Fruit fly (Drosophila melanogaster) whole organism, embryonic: ENCODE data around the gene CG5235.

Experiments
- Bdp1 ChIP-seq: fragments of 200-800 bp; sonication (Bioruptor generic); optimal IDR thresholded peaks from 3 replicates; lab custom pipeline; 2016; ENCODE audit warnings: missing biosample characterization, missing genetic modification characterization
- Blimp-1 ChIP-seq: fragments of 200-800 bp; sonication (Bioruptor generic); optimal IDR thresholded peaks from 3 replicates; lab custom pipeline; 2018; ENCODE audit warnings: missing biosample characterization, missing genetic modification characterization, mild to moderate bottlenecking, moderate library complexity, missing genetic modification reagents
- CG11560 ChIP-seq: fragments of 200-800 bp; sonication (Bioruptor generic); IDR thresholded peaks from 3 replicates; pipeline ENCODE4 v1.3.6; 2022; ENCODE audit warnings: missing biosample characterization, missing genetic modification characterization
- CG12104 ChIP-seq: fragments of 200-800 bp; sonication (Bioruptor generic); optimal IDR thresholded peaks from 3 replicates; lab custom pipeline; 2016; ENCODE audit warnings: missing biosample characterization, missing genetic modification characterization
- CG12391 ChIP-seq: fragments of 200-800 bp; sonication (Bioruptor generic); optimal IDR thresholded peaks from 3 replicates; lab custom pipeline; 2018; ENCODE audit warnings: missing biosample characterization, mild to moderate bottlenecking, missing genetic modification characterization, moderate library complexity
- CG12659 ChIP-seq: fragments of 200-800 bp; sonication (Bioruptor generic); optimal IDR thresholded peaks from 3 replicates; lab custom pipeline; 2017; ENCODE audit warnings: mild to moderate bottlenecking, missing biosample characterization, missing genetic modification reagents, missing genetic modification characterization
- CG15514 ChIP-seq: fragments of 200-800 bp; sonication (Bioruptor generic); optimal IDR thresholded peaks from 3 replicates; lab custom pipeline; 2017; ENCODE audit warnings: missing biosample characterization, missing genetic modification characterization, mild to moderate bottlenecking, moderate library complexity, missing genetic modification reagents
- CG30431 ChIP-seq: fragments of 200-800 bp; sonication (Bioruptor generic); optimal IDR thresholded peaks from 2 replicates; lab custom pipeline; 2017; ENCODE audit warnings: missing biosample characterization, missing genetic modification characterization
- CG3995 ChIP-seq: fragments of 200-800 bp; sonication (Bioruptor generic); optimal IDR thresholded peaks from 3 replicates; lab custom pipeline; 2016; ENCODE audit warnings: missing biosample characterization, missing genetic modification characterization
- CG5180 ChIP-seq: fragments of 200-800 bp; sonication (Bioruptor generic); optimal IDR thresholded peaks from 3 replicates; lab custom pipeline; 2017; ENCODE audit warnings: missing biosample characterization, missing genetic modification characterization, mild to moderate bottlenecking, moderate library complexity, missing genetic modification reagents
- CG6683 ChIP-seq: fragments of 200-800 bp; sonication (Bioruptor generic); optimal IDR thresholded peaks from 2 replicates; lab custom pipeline; 2017; ENCODE audit warnings: missing biosample characterization, mild to moderate bottlenecking, missing genetic modification characterization, missing genetic modification reagents
- CG8478 ChIP-seq: fragments of >200 bp; optimal IDR thresholded peaks from 2 replicates; lab custom pipeline; 2018
- CG9215 ChIP-seq: fragments of 200-800 bp; sonication (Bioruptor generic); IDR thresholded peaks from 2 replicates; pipeline ENCODE4 v1.3.6; 2022; ENCODE audit warnings: missing biosample characterization, missing genetic modification characterization
- CrebB ChIP-seq: fragments of 200-800 bp; sonication (Bioruptor generic); optimal IDR thresholded peaks from 3 replicates; lab custom pipeline; 2018; ENCODE audit warnings: missing biosample characterization, mild to moderate bottlenecking, missing genetic modification characterization
- ERR ChIP-seq: fragments of 200-800 bp; sonication (Bioruptor generic); optimal IDR thresholded peaks from 2 replicates; lab custom pipeline; 2016; ENCODE audit warnings: missing biosample characterization, missing genetic modification characterization
- Eip74EF ChIP-seq, 2 experiments: fragments of 200-800 bp in 1 of 2; fragments of >200 bp in 1 of 2; sonication (Bioruptor generic) in 1 of 2; optimal IDR thresholded peaks; 2 replicates each; lab custom pipeline; 2017 to 2019; ENCODE audit warnings: missing biosample characterization in 2 of 2, missing genetic modification characterization in 2 of 2, mild to moderate bottlenecking in 1 of 2, moderate library complexity in 1 of 2
- HHEX ChIP-seq: fragments of 200-800 bp; sonication (Bioruptor generic); optimal IDR thresholded peaks from 3 replicates; lab custom pipeline; 2017; ENCODE audit warnings: missing biosample characterization, mild to moderate bottlenecking, missing genetic modification characterization, missing genetic modification reagents
- Hmr ChIP-seq: fragments of 200-800 bp; sonication (Bioruptor generic); optimal IDR thresholded peaks from 3 replicates; lab custom pipeline; 2017; ENCODE audit warnings: mild to moderate bottlenecking, missing biosample characterization, missing genetic modification reagents, missing genetic modification characterization
- Hr3 ChIP-seq: fragments of 200-800 bp; sonication (Bioruptor generic); optimal IDR thresholded peaks from 3 replicates; lab custom pipeline; 2016; ENCODE audit warnings: missing biosample characterization, missing genetic modification characterization
- Hr39 ChIP-seq: fragments of >200 bp; optimal IDR thresholded peaks from 2 replicates; lab custom pipeline; 2017
- Kr ChIP-seq: fragments of 200-800 bp; sonication (Bioruptor generic); optimal IDR thresholded peaks from 2 replicates; lab custom pipeline; 2017; ENCODE audit warnings: missing biosample characterization, mild to moderate bottlenecking, missing genetic modification characterization
- Lhr ChIP-seq: fragments of 200-800 bp; sonication (Bioruptor generic); optimal IDR thresholded peaks from 3 replicates; lab custom pipeline; 2017; ENCODE audit warnings: mild to moderate bottlenecking, missing biosample characterization, missing genetic modification reagents, missing genetic modification characterization
- MESR4 ChIP-seq: fragments of 200-800 bp; sonication (Bioruptor generic); optimal IDR thresholded peaks from 2 replicates; lab custom pipeline; 2018; ENCODE audit warnings: missing biosample characterization, mild to moderate bottlenecking, missing genetic modification characterization, moderate library complexity
- Mes4 ChIP-seq: fragments of 200-800 bp; sonication (Bioruptor generic); optimal IDR thresholded peaks from 2 replicates; lab custom pipeline; 2016; ENCODE audit warnings: missing biosample characterization, missing genetic modification characterization
- NFAT ChIP-seq: fragments of 200-800 bp; sonication (Bioruptor generic); IDR thresholded peaks from 2 replicates; pipeline ENCODE4 v1.3.6; 2022; ENCODE audit warnings: missing biosample characterization, missing genetic modification characterization
- Ptx1 ChIP-seq: fragments of 200-800 bp; sonication (Bioruptor generic); IDR thresholded peaks from 2 replicates; pipeline ENCODE4 v1.3.6; 2022; ENCODE audit warnings: missing biosample characterization, missing genetic modification characterization
- Sin3A ChIP-seq: fragments of >200 bp; optimal IDR thresholded peaks from 2 replicates; lab custom pipeline; 2018
- Sry-δ ChIP-seq: fragments of 200-800 bp; sonication (Bioruptor generic); optimal IDR thresholded peaks from 2 replicates; lab custom pipeline; 2016; ENCODE audit warnings: missing biosample characterization, missing genetic modification characterization
- Usf ChIP-seq: fragments of 200-800 bp; sonication (Bioruptor generic); optimal IDR thresholded peaks from 2 replicates; lab custom pipeline; 2017; ENCODE audit warnings: missing genotype, missing biosample characterization, missing genetic modification characterization
- Xbp1 ChIP-seq: fragments of 200-800 bp; sonication (Bioruptor generic); optimal IDR thresholded peaks from 3 replicates; lab custom pipeline; 2016; ENCODE audit warnings: missing biosample characterization, mild to moderate bottlenecking, missing genetic modification characterization
- Xrp1 ChIP-seq: fragments of 200-800 bp; sonication (Bioruptor generic); IDR thresholded peaks from 2 replicates; pipeline ENCODE4 v1.3.6; 2022; ENCODE audit warnings: missing biosample characterization, missing genetic modification characterization
- ara ChIP-seq: fragments of 200-800 bp; sonication (Bioruptor generic); IDR thresholded peaks from 2 replicates; pipeline ENCODE4 v1.3.6; 2022; ENCODE audit warnings: missing biosample characterization, missing genetic modification characterization
- dimm ChIP-seq: fragments of 200-800 bp; sonication (Bioruptor generic); IDR thresholded peaks from 2 replicates; pipeline ENCODE4 v1.3.6; 2022; ENCODE audit warnings: missing biosample characterization, missing genetic modification characterization
- dysf ChIP-seq: fragments of 200-800 bp; sonication (Bioruptor generic); IDR thresholded peaks from 3 replicates; pipeline ENCODE4 v1.3.6; 2022; ENCODE audit warnings: missing biosample characterization, missing genetic modification characterization
- emc ChIP-seq: fragments of 200-800 bp; sonication (Bioruptor generic); optimal IDR thresholded peaks from 2 replicates; lab custom pipeline; 2016; ENCODE audit warnings: missing biosample characterization, missing genetic modification characterization
- en ChIP-seq: fragments of 200-800 bp; sonication (Bioruptor generic); optimal IDR thresholded peaks from 2 replicates; lab custom pipeline; 2016; ENCODE audit warnings: missing biosample characterization, missing genetic modification characterization
- fru ChIP-seq: fragments of >200 bp; optimal IDR thresholded peaks from 2 replicates; lab custom pipeline; 2017
- gcm2 ChIP-seq: fragments of 200-800 bp; sonication (Bioruptor generic); optimal IDR thresholded peaks from 2 replicates; lab custom pipeline; 2016; ENCODE audit warnings: missing biosample characterization, missing genetic modification characterization
- gt ChIP-seq: fragments of 200-800 bp; sonication (Bioruptor generic); IDR thresholded peaks from 2 replicates; pipeline ENCODE4 v1.3.6; 2022; ENCODE audit warnings: missing biosample characterization, missing genetic modification characterization
- hbn ChIP-seq: fragments of 200-800 bp; sonication (Bioruptor generic); IDR thresholded peaks from 2 replicates; pipeline ENCODE4 v1.3.6; 2022; ENCODE audit warnings: missing biosample characterization, missing genetic modification characterization; ENCODE audit not compliant: partially characterized antibody
- hkb ChIP-seq, 2 experiments: fragments of 200-800 bp in 1 of 2; fragments of >200 bp in 1 of 2; sonication (Bioruptor generic) in 1 of 2; IDR thresholded peaks in 1 of 2; optimal IDR thresholded peaks in 1 of 2; 2 replicates each; pipeline versions ENCODE4 v1.3.6 to Lab custom; 2017 to 2022; ENCODE audit warnings: missing biosample characterization in 1 of 2, missing genetic modification characterization in 1 of 2
- inv ChIP-seq: fragments of 200-800 bp; sonication (Bioruptor generic); IDR thresholded peaks from 2 replicates; pipeline ENCODE4 v1.3.6; 2022; ENCODE audit warnings: missing biosample characterization, missing genetic modification characterization; ENCODE audit not compliant: partially characterized antibody
- jigr1 ChIP-seq: fragments of 200-800 bp; sonication (Bioruptor generic); IDR thresholded peaks from 3 replicates; pipeline ENCODE4 v1.3.6; 2022; ENCODE audit warnings: missing biosample characterization, missing genetic modification characterization
- lbe ChIP-seq: fragments of 200-800 bp; sonication (Bioruptor generic); optimal IDR thresholded peaks from 2 replicates; lab custom pipeline; 2016; ENCODE audit warnings: missing biosample characterization, mild to moderate bottlenecking, missing genetic modification characterization
- lola ChIP-seq, 3 experiments: fragments of >200 bp in 2 of 3; fragments of 200-800 bp in 1 of 3; sonication (Bioruptor generic) in 1 of 3; optimal IDR thresholded peaks; 2 replicates each; lab custom pipeline; 2017 to 2019; ENCODE audit warnings: missing biosample characterization in 3 of 3, missing genetic modification characterization in 3 of 3, mild to moderate bottlenecking in 1 of 3, moderate library complexity in 1 of 3
- ranshi ChIP-seq: fragments of 200-800 bp; sonication (Bioruptor generic); IDR thresholded peaks from 2 replicates; pipeline ENCODE4 v1.3.6; 2022; ENCODE audit warnings: missing biosample characterization, missing genetic modification characterization
- schlank ChIP-seq: fragments of 200-800 bp; sonication (Bioruptor generic); optimal IDR thresholded peaks from 2 replicates; lab custom pipeline; 2018; ENCODE audit warnings: missing biosample characterization, mild to moderate bottlenecking, missing genetic modification characterization
- sna ChIP-seq: fragments of 200-800 bp; sonication (Bioruptor generic); IDR thresholded peaks from 2 replicates; pipeline ENCODE4 v1.3.6; 2022; ENCODE audit warnings: missing biosample characterization, missing genetic modification characterization; ENCODE audit not compliant: partially characterized antibody
- tup ChIP-seq: fragments of 200-800 bp; sonication (Bioruptor generic); optimal IDR thresholded peaks from 2 replicates; lab custom pipeline; 2016; ENCODE audit warnings: missing biosample characterization, mild to moderate bottlenecking, missing genetic modification characterization, moderate library complexity
- tx ChIP-seq: fragments of 200-800 bp; sonication (Bioruptor generic); optimal IDR thresholded peaks from 2 replicates; lab custom pipeline; 2016; ENCODE audit warnings: missing biosample characterization, missing genetic modification characterization
- wek ChIP-seq: fragments of 200-800 bp; sonication (Bioruptor generic); optimal IDR thresholded peaks from 3 replicates; lab custom pipeline; 2018; ENCODE audit warnings: missing biosample characterization, mild to moderate bottlenecking, missing genetic modification characterization, moderate library complexity

The CG5235 gene

DNA sequence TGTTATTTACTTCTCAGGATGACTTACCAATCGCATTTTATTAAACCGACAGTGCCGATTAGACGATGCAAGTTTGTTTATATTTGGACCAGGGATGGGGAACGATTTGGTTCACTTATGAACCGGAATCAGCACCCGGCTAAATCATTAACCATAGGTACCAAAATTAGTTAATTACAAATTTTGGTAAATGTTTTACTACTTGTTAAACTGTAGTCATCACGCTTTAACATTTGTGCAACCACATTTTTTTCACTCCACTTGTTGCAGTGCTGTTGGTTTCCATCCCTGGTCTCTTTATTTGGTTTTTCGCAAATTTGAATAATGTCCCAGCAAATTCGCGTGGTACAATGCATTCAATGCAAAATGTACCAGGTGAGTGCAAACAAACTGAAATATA, 15.3 kb upstream of the CG5235 start, which contains the start of the genes IntS9 and CG43295 (continued):
- peak; percentile 55 for TF ChIP-seq CG3995
- peak; percentile 64 for TF ChIP-seq CrebB (tag; lab: Kevin White, UChicago)
- peak; percentile 99 for TF ChIP-seq CG15514 (GFP tag; lab: Kevin White, UChicago)
- no peak for TF ChIP-seq Hr39 (lab: Kevin White, UChicago)
- peak; percentile 53 for TF ChIP-seq emc (GFP tag; lab: Kevin White, UChicago)
- TF ChIP-seq Sry-δ = peak; percentile 61
- TF ChIP-seq jigr1 = peak; percentile 56; the same call in 2 of the 3 replicates
- TF ChIP-seq lola (GFP tag; optimal IDR thresholded peaks at IDR 0.05; lab: Kevin White, UChicago) = peak in 1 of 3 experiments; percentile 76
- TF ChIP-seq CG9215 (GFP tag; lab: Robert Waterston, UW) = peak; percentile 69
- no peak for TF ChIP-seq CG5180
- no peak for TF ChIP-seq Eip74EF (GFP tag; optimal IDR thresholded peaks at IDR 0.05; lab: Kevin White, UChicago)
- peak; percentile 92 for TF ChIP-seq Xrp1 (GFP tag; lab: Robert Waterston, UW)
- peak; percentile 82 for TF ChIP-seq Mes4 (GFP tag; lab: Kevin White, UChicago)
- TF ChIP-seq CG12104 (GFP tag; lab: Kevin White, UChicago) = peak; percentile 44
- no peak for TF ChIP-seq Kr (GFP tag; lab: Kevin White, UChicago)
- TF ChIP-seq Xbp1 (GFP tag; lab: Kevin White, UChicago) = peak; percentile 90
- TF ChIP-seq gcm2 (GFP tag; lab: Kevin White, UChicago) = peak; percentile 75
- peak; percentile 71 for TF ChIP-seq ERR (GFP tag; lab: Kevin White, UChicago)
- TF ChIP-seq schlank = peak; percentile 56
- TF ChIP-seq Hmr (GFP tag; lab: Kevin White, UChicago) = no peak
- TF ChIP-seq CG6683 (GFP tag; lab: Kevin White, UChicago) = peak; percentile 19
- no peak for TF ChIP-seq Blimp-1
- 0 out of 2 replicates have a peak, but pooled peaks have one; percentile 19 for TF ChIP-seq dimm (GFP tag; lab: Robert Waterston, UW)
- no peak for TF ChIP-seq fru (lab: Kevin White, UChicago)
- TF ChIP-seq CG12659 (GFP tag; lab: Kevin White, UChicago) = peak; percentile 71
- peak; percentile 80 for TF ChIP-seq Bdp1 (GFP tag; lab: Kevin White, UChicago)
- TF ChIP-seq tup (GFP tag; lab: Kevin White, UChicago) = peak; percentile 69
- TF ChIP-seq Ptx1 (GFP tag; lab: Robert Waterston, UW) = peak; percentile 88
- TF ChIP-seq Lhr (GFP tag; lab: Kevin White, UChicago) = peak; percentile 48
- TF ChIP-seq Hr3 (GFP tag; lab: Kevin White, UChicago) = peak; percentile 83
- peak; percentile 87 for TF ChIP-seq CG12391 (tag; lab: Kevin White, UChicago)
- peak; percentile 73 for TF ChIP-seq dysf (GFP tag; lab: Robert Waterston, UW)
- TF ChIP-seq gt = peak; percentile 45
- TF ChIP-seq ara (GFP tag; lab: Robert Waterston, UW) = peak; percentile 87
- TF ChIP-seq HHEX (GFP tag; lab: Kevin White, UChicago) = peak; percentile 72
- TF ChIP-seq CG11560 = peak; percentile 56; the same call in 1 of the 3 replicates
- TF ChIP-seq Sin3A (lab: Kevin White, UChicago) = peak; percentile 39
- peak; percentile 77 for TF ChIP-seq lbe (GFP tag; lab: Kevin White, UChicago)
- TF ChIP-seq hbn (GFP tag; lab: Robert Waterston, UW) = no peak
- no peak for TF ChIP-seq CG8478 (lab: Kevin White, UChicago)
- TF ChIP-seq wek = peak; percentile 32
- TF ChIP-seq hkb (optimal IDR thresholded peaks at IDR 0.05; lab: Kevin White, UChicago) = no peak
- peak; percentile 89 for TF ChIP-seq hkb (GFP tag; IDR thresholded peaks at IDR 0.05; lab: Robert Waterston, UW)
- peak; percentile 59 for TF ChIP-seq en
- peak; percentile 75 for TF ChIP-seq CG30431 (GFP tag; lab: Kevin White, UChicago)
- no peak for TF ChIP-seq sna
- peak; percentile 77 for TF ChIP-seq NFAT (GFP tag; lab: Robert Waterston, UW)
- no peak for TF ChIP-seq inv (GFP tag; lab: Robert Waterston, UW)
- TF ChIP-seq MESR4 = peak; percentile 24
- peak; percentile 64 for TF ChIP-seq Usf (GFP tag; lab: Kevin White, UChicago)
- peak; percentile 85 for TF ChIP-seq ranshi
- peak; percentile 77 for TF ChIP-seq tx (GFP tag; lab: Kevin White, UChicago)
